Worm (Caenorhabditis elegans): ENCODE measurements around the gene F13D2.1.

DNA sequence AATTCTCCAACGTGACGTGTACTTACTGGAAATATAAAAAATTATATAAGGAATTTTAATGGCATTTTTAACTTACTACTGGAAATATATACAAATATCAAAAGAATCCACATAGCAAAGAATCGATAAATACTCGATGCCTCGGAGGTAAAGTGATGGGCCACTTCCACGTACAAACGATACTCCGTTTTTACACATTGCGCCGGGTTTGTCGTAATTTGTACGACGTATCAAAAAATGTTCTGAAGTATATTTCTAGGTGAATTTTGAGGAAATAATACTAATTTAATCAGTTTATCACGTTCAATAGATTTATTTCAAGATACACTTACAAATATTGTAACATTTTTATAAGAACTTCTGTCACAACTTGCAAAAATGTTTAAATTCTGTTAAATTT is 68.6 kb downstream of the F13D2.1 start, which contains the start of gene R08B4.3:
- no peak for TF ChIP-seq scrt-1 (GFP tag; IDR thresholded peaks at IDR 0.05)
- no peak for TF ChIP-seq hmg-4 (GFP tag; optimal IDR thresholded peaks at IDR 0.05)
- TF ChIP-seq hmbx-1 (tag; optimal IDR thresholded peaks at IDR 0.05), result no peak
- TF ChIP-seq ama-1 (optimal IDR thresholded peaks at IDR 0.05), result no peak
- no peak for TF ChIP-seq tbx-37 (GFP tag; conservative IDR thresholded peaks at IDR 0.05)
- TF ChIP-seq ceh-36 (tag; optimal IDR thresholded peaks at IDR 0.05), result no peak
- TF ChIP-seq tbx-11 (GFP tag; IDR thresholded peaks at IDR 0.05), result no peak
- TF ChIP-seq flt-1 (GFP tag; IDR thresholded peaks at IDR 0.05), result no peak
